Worm (Caenorhabditis elegans): Measurements from ENCODE around the gene glt-5.
"Not testable (repeated sequence)": the region's sequence is repeated elsewhere in the genome, so short reads cannot be mapped to it uniquely, and the experiment has no call there.

Gene glt-5

ce11 chrII:9729196-9729595 lies 20.5 kb upstream of the glt-5 start:
- no peak for TF ChIP-seq him-1 (tag; optimal IDR thresholded peaks at IDR 0.05)

ce11 chrII:9728506-9728905 lies 19.8 kb upstream of the glt-5 start:
- no peak for TF ChIP-seq him-1 (tag; optimal IDR thresholded peaks at IDR 0.05)
- no peak for TF ChIP-seq dao-5 (tag; optimal IDR thresholded peaks at IDR 0.05)

ce11 chrII:9727192-9727699 lies 18.6 kb upstream of the glt-5 start:
- TF ChIP-seq dao-5 (tag; optimal IDR thresholded peaks at IDR 0.05) (no peak), W03F9.2 (tag; optimal IDR thresholded peaks at IDR 0.05) (no peak), him-1 (tag; optimal IDR thresholded peaks at IDR 0.05) (no peak)

- TF ChIP-seq dao-5 (tag; optimal IDR thresholded peaks at IDR 0.05) (no peak), W03F9.2 (tag; optimal IDR thresholded peaks at IDR 0.05) (no peak), him-1 (tag; optimal IDR thresholded peaks at IDR 0.05) (no peak)
These were observed 16.4 kb upstream of the glt-5 start for ce11 chrII:9725056-9725455.

- no peak for TF ChIP-seq W03F9.2 (tag; optimal IDR thresholded peaks at IDR 0.05)
- no peak for TF ChIP-seq dao-5 (tag; optimal IDR thresholded peaks at IDR 0.05)
- no peak for TF ChIP-seq him-1 (tag; optimal IDR thresholded peaks at IDR 0.05)
These were observed 15.8 kb upstream of the glt-5 start, which contains the start of gene cutl-2 for ce11 chrII:9724464-9724863. TSS of gene cutl-2 (minus strand) at chrII:9724673.

ce11 chrII:9718631-9719252 lies 10.1 kb upstream of the glt-5 start, which contains the start of gene Y53C12A.11:
TSS of gene Y53C12A.11 (minus strand) at chrII:9718698.
- TF ChIP-seq dao-5, W03F9.2, him-1 (tag; optimal IDR thresholded peaks at IDR 0.05): not testable (repeated sequence)

ce11 chrII:9717904-9718303 lies 9.2 kb upstream of the glt-5 start, which contains the start of gene Y53C12A.6:
TSS of gene Y53C12A.6 (minus strand) at chrII:9718004.
- TF ChIP-seq him-1 (tag; optimal IDR thresholded peaks at IDR 0.05) (no peak), dao-5 (tag; optimal IDR thresholded peaks at IDR 0.05) (no peak), W03F9.2 (tag; optimal IDR thresholded peaks at IDR 0.05) (no peak)

ce11 chrII:9716417-9717039 lies 7.8 kb upstream of the glt-5 start, which contains the start of gene wee-1.3:
TSS of gene wee-1.3 (minus strand) at chrII:9716467.
- TF ChIP-seq dao-5 (tag; optimal IDR thresholded peaks at IDR 0.05) = no peak
- peak; percentile 79 for TF ChIP-seq W03F9.2 (tag; optimal IDR thresholded peaks at IDR 0.05)

- TF ChIP-seq W03F9.2 (tag; optimal IDR thresholded peaks at IDR 0.05) = no peak
- no peak for TF ChIP-seq dao-5 (tag; optimal IDR thresholded peaks at IDR 0.05)
- no peak for TF ChIP-seq him-1 (tag; optimal IDR thresholded peaks at IDR 0.05)
These were observed 4.4 kb upstream of the glt-5 start for ce11 chrII:9713083-9713482.

- TF ChIP-seq dao-5 (tag; optimal IDR thresholded peaks at IDR 0.05) (no peak), him-1 (tag; optimal IDR thresholded peaks at IDR 0.05) (no peak), W03F9.2 (tag; optimal IDR thresholded peaks at IDR 0.05) (peak; percentile 48)
These were observed 2.5 kb downstream of the glt-5 start, which contains the start of gene Y53C12A.3 for ce11 chrII:9706207-9706606. TSS of gene Y53C12A.3 (minus strand) at chrII:9706240.

ce11 chrII:9704746-9705145 lies 3.9 kb downstream of the glt-5 start, which contains the start of gene Y53C12A.10:
TSS of gene Y53C12A.10 (minus strand) at chrII:9704846.
- TF ChIP-seq dao-5 (tag; optimal IDR thresholded peaks at IDR 0.05) (no peak), W03F9.2 (tag; optimal IDR thresholded peaks at IDR 0.05) (no peak), him-1 (tag; optimal IDR thresholded peaks at IDR 0.05) (no peak)

- TF ChIP-seq W03F9.2 (tag; optimal IDR thresholded peaks at IDR 0.05) (no peak), him-1 (tag; optimal IDR thresholded peaks at IDR 0.05) (no peak), dao-5 (tag; optimal IDR thresholded peaks at IDR 0.05) (no peak)
These were observed 5.1 kb downstream of the glt-5 start, which contains the start of gene mop-25.2 for ce11 chrII:9703601-9704000. TSS of gene mop-25.2 (minus strand) at chrII:9703701.

- no peak for TF ChIP-seq W03F9.2 (tag; optimal IDR thresholded peaks at IDR 0.05)
These were observed 8.3 kb downstream of the glt-5 start, which contains the start of the genes Y53C12A.8 and Y53C12A.7 for ce11 chrII:9700363-9700762. TSS of gene Y53C12A.8 (minus strand) at chrII:9700463. TSS of gene Y53C12A.7 (plus strand) at chrII:9700543.

ce11 chrII:9695942-9696341 lies 12.7 kb downstream of the glt-5 start:
- TF ChIP-seq W03F9.2 (tag; optimal IDR thresholded peaks at IDR 0.05) (no peak), him-1 (tag; optimal IDR thresholded peaks at IDR 0.05) (no peak)

All from whole organism, L4/young adult.